Fruit fly (Drosophila melanogaster) whole organism, embryonic: ENCODE measurements around the gene SPR.
A peak's percentile ranks its signal among the peaks of the same experiment; 100 is the strongest.

Experiments
- Awh ChIP-seq: fragments of 200-800 bp; sonication (Bioruptor generic); IDR thresholded peaks from 2 replicates; pipeline ENCODE4, ENCODE4 v1.3.6; 2022; ENCODE audit warnings: missing biosample characterization, missing genetic modification characterization
- Blimp-1 ChIP-seq: fragments of 200-800 bp; sonication (Bioruptor generic); optimal IDR thresholded peaks from 3 replicates; lab custom pipeline; 2018; ENCODE audit warnings: missing biosample characterization, missing genetic modification characterization, mild to moderate bottlenecking, moderate library complexity, missing genetic modification reagents
- Bteb2 ChIP-seq: fragments of 200-800 bp; sonication (Bioruptor generic); optimal IDR thresholded peaks from 2 replicates; lab custom pipeline; 2016; ENCODE audit warnings: missing biosample characterization, missing genetic modification characterization
- CG10147 ChIP-seq: fragments of 200-800 bp; sonication (Bioruptor generic); optimal IDR thresholded peaks from 2 replicates; lab custom pipeline; 2019; ENCODE audit warnings: missing biosample characterization, mild to moderate bottlenecking, missing genetic modification characterization, moderate library complexity
- CG10431 ChIP-seq: fragments of 200-800 bp; sonication (Bioruptor generic); optimal IDR thresholded peaks from 3 replicates; lab custom pipeline; 2018; ENCODE audit warnings: missing biosample characterization, mild to moderate bottlenecking, missing genetic modification characterization
- CG14014 ChIP-seq: fragments of 200-800 bp; sonication (Bioruptor generic); IDR thresholded peaks from 2 replicates; pipeline ENCODE4 v1.3.6; 2022; ENCODE audit warnings: missing biosample characterization, missing genetic modification characterization
- CG17568 ChIP-seq: fragments of 200-800 bp; sonication (Bioruptor generic); optimal IDR thresholded peaks from 2 replicates; lab custom pipeline; 2018; ENCODE audit warnings: missing biosample characterization, mild to moderate bottlenecking, missing genetic modification characterization, moderate library complexity
- CG1832 ChIP-seq: fragments of 200-800 bp; sonication (Bioruptor generic); optimal IDR thresholded peaks from 2 replicates; lab custom pipeline; 2017; ENCODE audit warnings: missing biosample characterization, mild to moderate bottlenecking, missing genetic modification characterization, inconsistent platforms
- CG18764 ChIP-seq: fragments of 200-800 bp; sonication (Bioruptor generic); optimal IDR thresholded peaks from 3 replicates; lab custom pipeline; 2016; ENCODE audit warnings: missing biosample characterization, missing genetic modification characterization
- CG2712 ChIP-seq: fragments of 200-800 bp; optimal IDR thresholded peaks from 3 replicates; lab custom pipeline; 2019; ENCODE audit warnings: missing biosample characterization, mild to moderate bottlenecking, missing genetic modification characterization, moderate library complexity
- CG31224 ChIP-seq: fragments of 200-800 bp; sonication (Bioruptor generic); IDR thresholded peaks from 2 replicates; pipeline ENCODE4 v1.3.6; 2022; ENCODE audit warnings: missing biosample characterization, missing genetic modification characterization
- CG34376 ChIP-seq: fragments of 200-800 bp; sonication (Bioruptor generic); optimal IDR thresholded peaks from 2 replicates; lab custom pipeline; 2018; ENCODE audit warnings: missing biosample characterization, mild to moderate bottlenecking, missing genetic modification characterization
- CG4360 ChIP-seq: fragments of 200-800 bp; sonication (Bioruptor generic); IDR thresholded peaks from 2 replicates; pipeline ENCODE4 v1.3.6; 2022; ENCODE audit warnings: missing biosample characterization, missing genetic modification characterization
- CG6765 ChIP-seq: fragments of 200-800 bp; sonication (Bioruptor generic); optimal IDR thresholded peaks from 3 replicates; lab custom pipeline; 2017; ENCODE audit warnings: missing biosample characterization, mild to moderate bottlenecking, missing genetic modification characterization
- CG6854 ChIP-seq: fragments of 200-800 bp; sonication (Bioruptor generic); optimal IDR thresholded peaks from 3 replicates; lab custom pipeline; 2017; ENCODE audit warnings: missing biosample characterization, mild to moderate bottlenecking, missing genetic modification characterization
- CG7556 ChIP-seq: fragments of 200-800 bp; sonication (Bioruptor generic); optimal IDR thresholded peaks from 2 replicates; lab custom pipeline; 2017; ENCODE audit warnings: missing biosample characterization, mild to moderate bottlenecking, missing genetic modification characterization
- CG7745 ChIP-seq: fragments of 200-800 bp; sonication (Bioruptor generic); optimal IDR thresholded peaks from 2 replicates; lab custom pipeline; 2018; ENCODE audit warnings: missing biosample characterization, mild to moderate bottlenecking, missing genetic modification characterization, moderate library complexity
- CG7839 ChIP-seq: fragments of 200-800 bp; sonication (Bioruptor generic); optimal IDR thresholded peaks from 3 replicates; lab custom pipeline; 2018; ENCODE audit warnings: missing biosample characterization, mild to moderate bottlenecking, missing genetic modification characterization, moderate library complexity
- Chrac-16 ChIP-seq: fragments of 200-800 bp; sonication (Bioruptor generic); optimal IDR thresholded peaks from 3 replicates; lab custom pipeline; 2016; ENCODE audit warnings: missing biosample characterization, missing genetic modification characterization
- Dbx ChIP-seq: fragments of 200-800 bp; sonication (Bioruptor generic); IDR thresholded peaks from 3 replicates; pipeline ENCODE4 v1.3.6; 2022; ENCODE audit warnings: missing biosample characterization, missing genetic modification characterization
- GATAe ChIP-seq: fragments of 200-800 bp; sonication (Bioruptor generic); conservative IDR thresholded peaks from 2 replicates; pipeline ENCODE4 v1.3.6; 2022; ENCODE audit warnings: missing biosample characterization, missing genetic modification characterization
- Lim3 ChIP-seq: fragments of 200-800 bp; sonication (Bioruptor generic); IDR thresholded peaks from 2 replicates; pipeline ENCODE4 v1.3.6; 2022; ENCODE audit warnings: missing biosample characterization, missing genetic modification characterization
- MTF-1 ChIP-seq: fragments of 200-800 bp; sonication (Bioruptor generic); optimal IDR thresholded peaks from 2 replicates; lab custom pipeline; 2018; ENCODE audit warnings: missing biosample characterization, mild to moderate bottlenecking, missing genetic modification characterization, borderline replicate concordance
- Max ChIP-seq: fragments of 200-800 bp; sonication (Bioruptor generic); optimal IDR thresholded peaks from 2 replicates; lab custom pipeline; 2016; ENCODE audit warnings: missing biosample characterization, mild to moderate bottlenecking, missing genetic modification characterization
- Med ChIP-seq: fragments of 200-800 bp; sonication (Bioruptor generic); peaks from one replicate; lab custom pipeline; 2016; ENCODE audit warnings: missing biosample characterization, missing genetic modification characterization, mild to moderate bottlenecking, inconsistent platforms, moderate library complexity
- Myb ChIP-seq: fragments of 200-800 bp; sonication (Bioruptor generic); optimal IDR thresholded peaks from 2 replicates; lab custom pipeline; 2016; ENCODE audit warnings: missing biosample characterization, missing genetic modification characterization
- NC2β ChIP-seq: fragments of 200-800 bp; sonication (Bioruptor generic); optimal IDR thresholded peaks from 2 replicates; lab custom pipeline; 2016; ENCODE audit warnings: missing biosample characterization, missing genetic modification characterization
- Trl ChIP-seq, 3 experiments: fragments of >200 bp in 2 of 3; fragments of 200-800 bp in 1 of 3; sonication (Bioruptor generic) in 1 of 3; optimal IDR thresholded peaks; 2 replicates in 1 of 3; 3 replicates in 2 of 3; lab custom pipeline; 2016 to 2017; ENCODE audit warnings: missing biosample characterization in 1 of 3, missing genetic modification characterization in 1 of 3
- ap ChIP-seq: fragments of 200-800 bp; sonication (Bioruptor generic); IDR thresholded peaks from 2 replicates; pipeline ENCODE4 v1.3.6; 2022; ENCODE audit warnings: missing biosample characterization, missing genetic modification characterization
- ato ChIP-seq: fragments of 200-800 bp; sonication (Bioruptor generic); IDR thresholded peaks from 2 replicates; pipeline ENCODE4 v1.3.6; 2022; ENCODE audit warnings: missing biosample characterization, missing genetic modification characterization; ENCODE audit not compliant: partially characterized antibody
- bsh ChIP-seq, 2 experiments: fragments of 200-800 bp; sonication (Bioruptor generic); optimal IDR thresholded peaks; 2 replicates each; lab custom pipeline; 2017 to 2018; ENCODE audit warnings: mild to moderate bottlenecking in 2 of 2, missing biosample characterization in 2 of 2, missing genetic modification characterization in 2 of 2, moderate library complexity in 1 of 2
- chinmo ChIP-seq: fragments of 200-800 bp; sonication (Bioruptor generic); IDR thresholded peaks from 4 replicates; pipeline ENCODE4 v1.3.6; 2022; ENCODE audit warnings: missing biosample characterization, missing genetic modification characterization; ENCODE audit not compliant: partially characterized antibody
- cwo ChIP-seq: fragments of 200-800 bp; sonication (Bioruptor generic); optimal IDR thresholded peaks from 3 replicates; lab custom pipeline; 2017; ENCODE audit warnings: missing biosample characterization, missing genetic modification characterization, mild to moderate bottlenecking, moderate library complexity, missing genetic modification reagents
- disco-r ChIP-seq: fragments of 200-800 bp; sonication (Bioruptor generic); optimal IDR thresholded peaks from 2 replicates; lab custom pipeline; 2016; ENCODE audit warnings: missing biosample characterization, missing genetic modification characterization
- fd3F ChIP-seq: fragments of 200-800 bp; sonication (Bioruptor generic); optimal IDR thresholded peaks from 2 replicates; lab custom pipeline; 2018; ENCODE audit warnings: missing biosample characterization, mild to moderate bottlenecking, missing genetic modification characterization, moderate library complexity
- mld ChIP-seq: fragments of 200-800 bp; sonication (Bioruptor generic); IDR thresholded peaks from 3 replicates; pipeline ENCODE4 v1.3.6; 2022; ENCODE audit warnings: missing biosample characterization, missing genetic modification characterization; ENCODE audit not compliant: partially characterized antibody
- nau ChIP-seq: fragments of 200-800 bp; sonication (Bioruptor generic); optimal IDR thresholded peaks from 3 replicates; lab custom pipeline; 2017; ENCODE audit warnings: missing biosample characterization, mild to moderate bottlenecking, missing genetic modification characterization, missing genetic modification reagents
- nerfin-1 ChIP-seq: fragments of 200-800 bp; sonication (Bioruptor generic); optimal IDR thresholded peaks from 3 replicates; lab custom pipeline; 2019; ENCODE audit warnings: missing biosample characterization, mild to moderate bottlenecking, missing genetic modification characterization, moderate library complexity
- nom ChIP-seq: fragments of 200-800 bp; sonication (Bioruptor generic); optimal IDR thresholded peaks from 2 replicates; lab custom pipeline; 2017; ENCODE audit warnings: missing biosample characterization, missing genetic modification characterization, mild to moderate bottlenecking, moderate library complexity, missing genetic modification reagents
- so ChIP-seq: fragments of 200-800 bp; sonication (Bioruptor generic); IDR thresholded peaks from 3 replicates; pipeline ENCODE4 v1.3.6; 2022; ENCODE audit warnings: missing biosample characterization, missing genetic modification characterization
- sr ChIP-seq: fragments of 200-800 bp; sonication (Bioruptor generic); IDR thresholded peaks from 3 replicates; pipeline ENCODE4 v1.3.6; 2022; ENCODE audit warnings: missing biosample characterization, missing genetic modification characterization
- stwl ChIP-seq: fragments of 200-800 bp; sonication (Bioruptor generic); optimal IDR thresholded peaks from 3 replicates; lab custom pipeline; 2018; ENCODE audit warnings: missing biosample characterization, mild to moderate bottlenecking, missing genetic modification characterization, moderate library complexity
- sug ChIP-seq: fragments of 200-800 bp; optimal IDR thresholded peaks from 2 replicates; lab custom pipeline; 2019; ENCODE audit warnings: missing biosample characterization, mild to moderate bottlenecking, missing genetic modification characterization, moderate library complexity
- tio ChIP-seq: fragments of 200-800 bp; sonication (Bioruptor generic); optimal IDR thresholded peaks from 2 replicates; lab custom pipeline; 2017; ENCODE audit warnings: missing biosample characterization, missing genetic modification characterization, inconsistent platforms
- yki ChIP-seq: fragments of >200 bp; optimal IDR thresholded peaks from 3 replicates; lab custom pipeline; 2018
- zen2 ChIP-seq: fragments of 200-800 bp; sonication (Bioruptor generic); IDR thresholded peaks from 3 replicates; pipeline ENCODE4 v1.3.6; 2022; ENCODE audit warnings: missing biosample characterization, missing genetic modification characterization; ENCODE audit not compliant: partially characterized antibody

Gene SPR

DNA sequence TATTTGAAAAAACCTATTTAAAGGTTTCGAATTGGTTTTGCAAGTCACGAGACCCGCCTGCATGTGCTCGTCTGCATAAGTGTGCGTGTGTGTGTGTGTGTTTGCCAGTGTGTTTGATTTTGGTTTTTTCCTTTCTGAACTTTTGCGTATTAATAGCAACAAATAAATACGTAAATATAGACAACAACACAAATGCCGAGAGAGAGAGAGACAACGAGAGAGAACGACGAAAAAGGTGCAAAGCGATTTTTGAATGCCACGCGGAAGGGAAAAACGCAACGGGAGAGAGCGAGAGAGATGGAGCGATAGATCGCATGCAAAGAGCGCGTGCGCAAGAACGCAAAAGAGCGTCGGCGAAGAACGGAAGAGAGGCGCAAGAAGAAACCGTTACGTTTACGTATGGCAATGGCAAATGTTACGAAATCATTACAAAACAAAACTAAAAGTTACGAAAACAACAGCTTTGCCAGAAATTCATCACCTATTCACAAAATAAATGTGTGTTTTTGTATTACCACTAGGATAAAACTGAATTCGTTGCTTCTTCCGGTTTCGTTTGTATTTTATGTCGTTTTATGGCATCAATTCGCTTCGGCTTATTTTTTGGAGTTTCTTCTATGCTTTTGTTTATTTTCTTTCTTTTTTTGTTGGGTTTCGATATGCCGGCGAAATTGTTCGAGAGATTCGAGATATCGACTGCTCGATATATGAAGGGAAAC is 28.5 kb upstream of the SPR start (continued):
- peak; percentile 77 for TF ChIP-seq Med (GFP tag; lab: Kevin White, UChicago)
- peak; percentile 95 for TF ChIP-seq chinmo (GFP tag; lab: Robert Waterston, UW)
- TF ChIP-seq cwo (GFP tag; lab: Kevin White, UChicago): peak; percentile 88
- TF ChIP-seq NC2β (GFP tag; lab: Kevin White, UChicago): no peak
- no peak for TF ChIP-seq CG6765 (GFP tag; lab: Kevin White, UChicago)
- TF ChIP-seq nerfin-1 (tag; lab: Kevin White, UChicago): peak; percentile 70
- TF ChIP-seq CG4360: 0 out of 2 replicates have a peak, but pooled peaks have one; percentile 40

DNA sequence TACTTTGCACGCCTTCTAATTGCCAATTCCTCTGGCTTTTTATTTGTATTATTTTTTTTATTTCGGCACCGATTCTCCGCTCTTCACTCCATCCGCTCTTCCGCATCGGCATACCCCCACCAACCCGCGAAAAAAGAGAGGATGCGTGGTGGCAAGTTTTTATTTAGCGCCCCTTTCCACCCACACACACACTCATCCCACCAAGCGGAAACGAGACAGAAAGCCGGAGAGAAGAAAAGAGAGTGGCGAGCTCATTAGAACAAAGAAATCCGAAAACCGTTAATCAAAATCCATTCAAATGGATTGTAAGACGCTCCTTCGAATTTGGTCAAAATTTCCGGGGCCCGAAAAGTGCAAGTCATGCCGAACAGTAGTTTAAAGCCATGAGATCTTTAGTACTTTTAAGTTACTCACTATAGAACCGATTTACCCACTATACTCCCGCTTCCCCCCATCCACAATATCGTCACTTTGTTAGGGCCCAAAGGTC is 27.9 kb upstream of the SPR start:
- no peak for TF ChIP-seq GATAe (GFP tag; lab: Robert Waterston, UW)
- no peak for TF ChIP-seq Blimp-1 (GFP tag; lab: Kevin White, UChicago)
- TF ChIP-seq Bteb2: no peak
- TF ChIP-seq bsh (GFP tag; optimal IDR thresholded peaks at IDR 0.05; lab: Kevin White, UChicago): no peak
- no peak for TF ChIP-seq fd3F (GFP tag; lab: Kevin White, UChicago)
- TF ChIP-seq Chrac-16 (GFP tag; lab: Kevin White, UChicago): no peak
- TF ChIP-seq mld: 0 out of 3 replicates have a peak, but pooled peaks have one; percentile 39
- peak; percentile 28 for TF ChIP-seq nom (GFP tag; lab: Kevin White, UChicago)
- no peak for TF ChIP-seq Max (GFP tag; lab: Kevin White, UChicago)
- TF ChIP-seq Trl (optimal IDR thresholded peaks at IDR 0.05; lab: Kevin White, UChicago): peak in 1 of 2 experiments; percentile 39
- no peak for TF ChIP-seq Trl (GFP tag; optimal IDR thresholded peaks at IDR 0.05; lab: Kevin White, UChicago)
- peak; percentile 14 for TF ChIP-seq Myb (GFP tag; lab: Kevin White, UChicago)
- peak; percentile 22 for TF ChIP-seq CG1832 (GFP tag; lab: Kevin White, UChicago)
- no peak for TF ChIP-seq CG10147
- TF ChIP-seq CG6854: no peak
- TF ChIP-seq CG31224 (GFP tag; lab: Robert Waterston, UW): no peak
- no peak for TF ChIP-seq nau
- TF ChIP-seq ap: no peak
- no peak for TF ChIP-seq CG7839 (tag; lab: Kevin White, UChicago)
- no peak for TF ChIP-seq Dbx (GFP tag; lab: Robert Waterston, UW)
- TF ChIP-seq CG34376: no peak
- TF ChIP-seq stwl (tag; lab: Kevin White, UChicago): no peak
- TF ChIP-seq CG7556 (GFP tag; lab: Kevin White, UChicago): no peak
- no peak for TF ChIP-seq sug (tag; lab: Kevin White, UChicago)
- TF ChIP-seq tio (GFP tag; lab: Kevin White, UChicago): no peak
- no peak for TF ChIP-seq CG17568 (GFP tag; lab: Kevin White, UChicago)
- peak; percentile 64; the same call in 2 of the 3 replicates for TF ChIP-seq sr
- no peak for TF ChIP-seq CG2712
- TF ChIP-seq Awh: 0 out of 2 replicates have a peak, but pooled peaks have one; percentile 8
- TF ChIP-seq MTF-1 (GFP tag; lab: Kevin White, UChicago): no peak
- no peak for TF ChIP-seq CG14014 (GFP tag; lab: Robert Waterston, UW)
- TF ChIP-seq CG7745 (tag; lab: Kevin White, UChicago): no peak
- no peak for TF ChIP-seq yki
- no peak for TF ChIP-seq CG18764 (GFP tag; lab: Kevin White, UChicago)
- TF ChIP-seq ato (GFP tag; lab: Robert Waterston, UW): no peak
- TF ChIP-seq so (GFP tag; lab: Robert Waterston, UW): no peak
- no peak for TF ChIP-seq CG10431 (GFP tag; lab: Kevin White, UChicago)
- TF ChIP-seq zen2 (GFP tag; lab: Robert Waterston, UW): no peak
- no peak for TF ChIP-seq disco-r (GFP tag; lab: Kevin White, UChicago)
- TF ChIP-seq Lim3 (GFP tag; lab: Robert Waterston, UW): no peak
